Fruit fly (Drosophila melanogaster): Measurements from ENCODE around the gene RpL7-like.

Gene RpL7-like

dm6 chr2L:12065683-12066386 lies 9.7 kb downstream of the RpL7-like start (continued):
- TF ChIP-seq Sox102F (GFP tag; optimal IDR thresholded peaks at IDR 0.05), result peak; percentile 57
- TF ChIP-seq Side (GFP tag; optimal IDR thresholded peaks at IDR 0.05), result no peak
- TF ChIP-seq CG14860 (GFP tag; IDR thresholded peaks at IDR 0.05; ENCODE audit: partially characterized antibody), result no peak
- peak; percentile 75 for TF ChIP-seq Xrp1 (GFP tag; IDR thresholded peaks at IDR 0.05)
- peak; percentile 75 for TF ChIP-seq CG2712 (tag; optimal IDR thresholded peaks at IDR 0.05)
- peak; percentile 13 for TF ChIP-seq CG30020 (tag; optimal IDR thresholded peaks at IDR 0.05)

- peak; percentile 53 for TF ChIP-seq Blimp-1 (GFP tag; optimal IDR thresholded peaks at IDR 0.05)
- peak in 1 of 2 experiments; percentile 11 for TF ChIP-seq Trl (optimal IDR thresholded peaks at IDR 0.05)
- TF ChIP-seq Trl (GFP tag; optimal IDR thresholded peaks at IDR 0.05), result no peak
- peak; percentile 55 for TF ChIP-seq nom (GFP tag; optimal IDR thresholded peaks at IDR 0.05)
- no peak for TF ChIP-seq HmgZ (tag; optimal IDR thresholded peaks at IDR 0.05)
- no peak for TF ChIP-seq CG9797 (GFP tag; optimal IDR thresholded peaks at IDR 0.05)
Measured at dm6 chr2L:12066617-12067251, 10.6 kb downstream of the RpL7-like start, which contains the start of gene firl. TSS of gene firl (minus strand) at chr2L:12066775.

DNA sequence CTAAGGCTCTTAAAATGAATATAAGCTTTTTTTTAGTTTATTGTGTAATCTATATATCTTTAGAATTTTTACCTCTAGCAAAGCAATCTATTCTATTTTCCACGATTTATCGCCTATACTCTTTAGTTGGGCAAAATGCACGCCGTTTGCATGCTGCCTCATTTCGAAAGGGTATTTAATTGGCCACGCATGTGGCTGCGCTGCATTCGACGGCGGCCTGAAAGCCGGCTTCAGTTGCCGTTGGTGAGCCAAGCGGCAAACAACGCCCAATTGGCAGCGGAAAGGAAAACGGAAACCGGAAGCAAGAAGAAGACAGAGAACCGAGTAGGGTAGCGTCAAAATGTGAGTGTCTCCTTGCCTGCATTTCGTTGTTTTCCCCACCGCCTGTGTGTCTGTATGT lies 19.7 kb downstream of the RpL7-like start, which contains the start of gene CG14947:
CG14947 (plus strand) TSS at position 251 of the 400 bp plus-strand sequence.
- TF ChIP-seq Nf-YA (GFP tag; IDR thresholded peaks at IDR 0.05), result 0 out of 2 replicates have a peak, but pooled peaks have one; percentile 25
- peak; percentile 27 for TF ChIP-seq gem (tag; optimal IDR thresholded peaks at IDR 0.05)
- no peak for TF ChIP-seq CG2120 (GFP tag; optimal IDR thresholded peaks at IDR 0.05)
- TF ChIP-seq zf30C (GFP tag; optimal IDR thresholded peaks at IDR 0.05), result no peak
- peak; percentile 27 for TF ChIP-seq gsb-n (tag; optimal IDR thresholded peaks at IDR 0.05)
- no peak for TF ChIP-seq Scr (GFP tag; IDR thresholded peaks at IDR 0.05; ENCODE audit: partially characterized antibody)
- TF ChIP-seq CG11696 (GFP tag; IDR thresholded peaks at IDR 0.05), result no peak
- 0 out of 3 replicates have a peak, but pooled peaks have one; percentile 14 for TF ChIP-seq tgo (GFP tag; IDR thresholded peaks at IDR 0.05)
- TF ChIP-seq sqz (GFP tag; optimal IDR thresholded peaks at IDR 0.05), result no peak
- TF ChIP-seq sens (GFP tag), result peak; percentile 75
- no peak for TF ChIP-seq lov (optimal IDR thresholded peaks at IDR 0.05)
- TF ChIP-seq lov (GFP tag; IDR thresholded peaks at IDR 0.05), result 0 out of 3 replicates have a peak, but pooled peaks have one; percentile 63
- peak; percentile 38 for TF ChIP-seq nom (GFP tag; optimal IDR thresholded peaks at IDR 0.05)
- peak; percentile 13 for TF ChIP-seq Xbp1 (GFP tag; optimal IDR thresholded peaks at IDR 0.05)
- peak; percentile 17 for TF ChIP-seq MTF-1 (GFP tag; optimal IDR thresholded peaks at IDR 0.05; ENCODE audit: borderline replicate concordance)
- TF ChIP-seq Xrp1 (GFP tag; IDR thresholded peaks at IDR 0.05), result 0 out of 2 replicates have a peak, but pooled peaks have one; percentile 31
- TF ChIP-seq Kr (GFP tag; optimal IDR thresholded peaks at IDR 0.05), result peak; percentile 25
- TF ChIP-seq crol (GFP tag; IDR thresholded peaks at IDR 0.05), result peak; percentile 18; the same call in 1 of the 2 replicates
- no peak for TF ChIP-seq croc (GFP tag; conservative IDR thresholded peaks at IDR 0.05)
- TF ChIP-seq chif (GFP tag; optimal IDR thresholded peaks at IDR 0.05), result no peak
- peak; percentile 30 for TF ChIP-seq CG6813 (GFP tag; optimal IDR thresholded peaks at IDR 0.05)
- peak; percentile 29 for TF ChIP-seq CG9727 (GFP tag; optimal IDR thresholded peaks at IDR 0.05)
- TF ChIP-seq CG6175 (GFP tag; IDR thresholded peaks at IDR 0.05), result 0 out of 3 replicates have a peak, but pooled peaks have one; percentile 32
- no peak for TF ChIP-seq dysf (GFP tag; IDR thresholded peaks at IDR 0.05)
- TF ChIP-seq gsb (GFP tag; IDR thresholded peaks at IDR 0.05), result 0 out of 2 replicates have a peak, but pooled peaks have one; percentile 27
- no peak for TF ChIP-seq bab2 (GFP tag; optimal IDR thresholded peaks at IDR 0.05)
- TF ChIP-seq CG10979 (tag; optimal IDR thresholded peaks at IDR 0.05), result peak; percentile 23
- peak; percentile 42 for TF ChIP-seq Blimp-1 (GFP tag; optimal IDR thresholded peaks at IDR 0.05)
- TF ChIP-seq ATbp (GFP tag; optimal IDR thresholded peaks at IDR 0.05), result peak; percentile 12
- no peak for TF ChIP-seq sd (tag; optimal IDR thresholded peaks at IDR 0.05)
- 0 out of 2 replicates have a peak, but pooled peaks have one; percentile 28 for TF ChIP-seq Awh (GFP tag; IDR thresholded peaks at IDR 0.05)
- peak; percentile 15 for TF ChIP-seq CG2712 (tag; optimal IDR thresholded peaks at IDR 0.05)
- 0 out of 2 replicates have a peak, but pooled peaks have one; percentile 27 for TF ChIP-seq CG6689 (GFP tag; IDR thresholded peaks at IDR 0.05)
- peak; percentile 30 for TF ChIP-seq zen (tag; optimal IDR thresholded peaks at IDR 0.05)
- TF ChIP-seq CG17385 (GFP tag; optimal IDR thresholded peaks at IDR 0.05), result peak; percentile 59
- TF ChIP-seq CG4328 (GFP tag; optimal IDR thresholded peaks at IDR 0.05), result no peak

All from whole organism, embryonic.